Fruit fly (Drosophila melanogaster): ENCODE results near the gene shd.

Gene shd

DNA sequence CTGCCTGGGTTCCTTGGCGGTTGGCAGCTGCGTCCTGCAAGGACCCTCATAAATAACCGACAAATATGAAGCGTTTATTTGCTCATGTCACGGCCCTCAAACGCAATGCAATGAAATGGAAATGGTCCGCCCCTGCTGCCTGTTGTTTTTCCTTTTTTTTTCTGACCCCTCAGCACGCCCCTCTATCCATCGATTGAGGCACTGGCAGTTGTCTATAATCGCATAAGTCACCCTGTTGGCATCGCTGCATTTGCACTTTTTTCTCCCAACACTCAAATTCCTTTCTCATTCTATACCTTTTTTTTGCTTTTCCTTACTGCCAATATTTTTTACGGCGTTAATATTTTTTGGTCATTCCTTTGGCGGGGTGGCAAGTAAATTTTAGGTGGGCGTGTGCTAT is 22.1 kb upstream of the shd start:
- no peak for TF ChIP-seq CG17806 (tag; optimal IDR thresholded peaks at IDR 0.05)
- no peak for TF ChIP-seq gl (tag; optimal IDR thresholded peaks at IDR 0.05)
- TF ChIP-seq fd96Ca (GFP tag; IDR thresholded peaks at IDR 0.05) = no peak
- TF ChIP-seq CG8159 (tag; optimal IDR thresholded peaks at IDR 0.05) = no peak
- TF ChIP-seq D1 (tag; optimal IDR thresholded peaks at IDR 0.05) = no peak
- no peak for TF ChIP-seq CG15710 (tag; optimal IDR thresholded peaks at IDR 0.05)

DNA sequence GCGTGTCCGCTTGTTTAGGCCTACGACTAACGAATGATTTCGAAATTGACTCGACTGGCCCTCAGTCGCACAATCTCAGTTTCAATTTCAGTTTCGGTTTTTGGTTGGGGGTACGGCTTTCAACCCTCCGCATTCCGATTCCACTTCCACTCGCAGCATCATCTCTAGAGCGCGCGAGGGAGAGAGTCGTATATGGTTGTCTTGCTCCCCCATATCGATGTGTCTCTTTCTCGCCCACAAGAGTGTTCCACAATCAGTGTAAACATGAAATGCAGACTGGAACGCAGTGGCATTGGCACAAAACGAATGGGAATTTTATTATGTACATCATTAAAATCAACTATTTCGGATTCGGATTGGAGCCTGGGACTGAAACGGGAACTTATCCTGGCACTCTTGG is 14.8 kb upstream of the shd start, which contains the start of gene HGTX:
Gene HGTX (minus strand): TSS at position 38 of the 400 bp plus-strand sequence.
- no peak for TF ChIP-seq CG9948 (tag; optimal IDR thresholded peaks at IDR 0.05)
- TF ChIP-seq CG4496 (GFP tag; IDR thresholded peaks at IDR 0.05) = no peak
- TF ChIP-seq CG12605 (GFP tag; IDR thresholded peaks at IDR 0.05) = no peak
- no peak for TF ChIP-seq CG34367 (tag; optimal IDR thresholded peaks at IDR 0.05)
- TF ChIP-seq CG8301 (tag; optimal IDR thresholded peaks at IDR 0.05) = no peak
- no peak for TF ChIP-seq Pif1B (GFP tag; optimal IDR thresholded peaks at IDR 0.05)
- TF ChIP-seq gl (tag; optimal IDR thresholded peaks at IDR 0.05) = no peak
- TF ChIP-seq CG32121 (GFP tag; IDR thresholded peaks at IDR 0.05) = no peak
- TF ChIP-seq CG13204 (GFP tag; optimal IDR thresholded peaks at IDR 0.05) = no peak
- no peak for TF ChIP-seq D1 (tag; optimal IDR thresholded peaks at IDR 0.05)
- no peak for TF ChIP-seq Ets98B (GFP tag; IDR thresholded peaks at IDR 0.05)
- no peak for TF ChIP-seq CG17806 (tag; optimal IDR thresholded peaks at IDR 0.05)
- no peak for TF ChIP-seq Pif1A (GFP tag; optimal IDR thresholded peaks at IDR 0.05)
- no peak for TF ChIP-seq fd96Ca (GFP tag; IDR thresholded peaks at IDR 0.05)
- TF ChIP-seq Snoo (tag; optimal IDR thresholded peaks at IDR 0.05) = no peak

DNA sequence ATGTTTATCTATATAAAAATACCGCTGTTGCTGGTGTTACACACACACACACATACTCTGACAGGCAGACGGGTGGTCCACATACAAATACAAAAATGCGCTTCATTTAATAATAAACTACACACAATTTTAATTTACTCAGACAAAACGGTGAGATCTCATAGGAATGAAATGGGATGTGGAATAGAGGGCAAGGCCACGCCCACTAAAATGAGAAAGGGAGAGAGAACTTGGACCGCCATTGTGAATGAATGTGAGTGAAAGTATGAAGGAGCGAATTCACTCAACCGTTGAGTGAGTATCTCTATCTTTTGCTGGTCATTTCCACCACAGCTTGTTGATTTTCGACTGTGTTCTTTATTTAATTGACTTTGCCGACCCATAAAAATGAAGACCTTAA is 13.7 kb upstream of the shd start:
- no peak for TF ChIP-seq CG34367 (tag; optimal IDR thresholded peaks at IDR 0.05)
- TF ChIP-seq D1 (tag; optimal IDR thresholded peaks at IDR 0.05) = no peak
- no peak for TF ChIP-seq CG9948 (tag; optimal IDR thresholded peaks at IDR 0.05)
- no peak for TF ChIP-seq fd96Ca (GFP tag; IDR thresholded peaks at IDR 0.05)
- TF ChIP-seq Snoo (tag; optimal IDR thresholded peaks at IDR 0.05) = no peak
- TF ChIP-seq CG14655 (GFP tag; optimal IDR thresholded peaks at IDR 0.05) = no peak
- no peak for TF ChIP-seq Ets98B (GFP tag; IDR thresholded peaks at IDR 0.05)
- no peak for TF ChIP-seq Pif1A (GFP tag; optimal IDR thresholded peaks at IDR 0.05)
- TF ChIP-seq rn (GFP tag; IDR thresholded peaks at IDR 0.05) = no peak
- no peak for TF ChIP-seq CG8301 (tag; optimal IDR thresholded peaks at IDR 0.05)
- no peak for TF ChIP-seq CG8159 (tag; optimal IDR thresholded peaks at IDR 0.05)

DNA sequence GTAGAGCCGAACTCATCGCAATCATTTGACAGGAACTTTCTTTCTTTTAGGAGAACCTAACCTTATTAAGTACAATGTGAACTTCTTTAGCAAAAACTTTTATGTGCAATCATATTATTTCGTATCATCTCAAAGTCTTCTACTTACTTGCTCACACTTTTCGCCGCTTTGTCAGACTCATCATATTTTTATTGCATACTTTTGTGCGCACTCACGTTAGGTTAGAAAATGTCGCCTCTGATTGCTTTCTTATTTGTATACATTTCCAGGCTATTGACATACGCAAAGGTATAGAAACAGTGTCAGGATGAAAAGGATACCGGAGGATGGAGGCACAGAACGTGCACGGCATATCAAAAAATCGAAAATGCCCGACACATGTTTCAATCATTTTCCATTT is 11.1 kb upstream of the shd start:
- peak; percentile 27 for TF ChIP-seq D1 (tag; optimal IDR thresholded peaks at IDR 0.05)
- no peak for TF ChIP-seq Ets98B (GFP tag; IDR thresholded peaks at IDR 0.05)
- no peak for TF ChIP-seq CG8159 (tag; optimal IDR thresholded peaks at IDR 0.05)

DNA sequence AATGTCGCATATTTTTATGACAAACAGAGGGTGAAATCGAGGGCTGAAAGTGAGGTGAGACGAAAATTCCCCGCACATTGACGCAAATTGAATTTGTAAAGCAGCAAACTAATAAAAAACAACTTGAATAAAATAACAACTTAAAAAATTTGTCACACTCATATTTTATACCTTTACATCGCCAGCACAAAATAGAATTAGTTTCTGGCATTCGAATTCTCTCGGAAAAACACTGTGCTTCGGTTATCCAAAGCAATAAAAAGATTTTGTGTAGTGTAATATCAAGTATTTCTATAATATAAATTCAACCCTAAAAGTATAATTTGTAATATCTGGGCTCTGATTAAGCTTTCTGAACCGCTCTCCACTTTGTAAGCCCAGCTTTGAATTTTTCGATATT is 9.0 kb upstream of the shd start:
- TF ChIP-seq D1 (tag; optimal IDR thresholded peaks at IDR 0.05) (no peak), CG8301 (tag; optimal IDR thresholded peaks at IDR 0.05) (no peak), Pif1B (GFP tag; optimal IDR thresholded peaks at IDR 0.05) (no peak), CG4496 (GFP tag; IDR thresholded peaks at IDR 0.05) (no peak), CG13204 (GFP tag; optimal IDR thresholded peaks at IDR 0.05) (no peak), CG12605 (GFP tag; IDR thresholded peaks at IDR 0.05) (no peak), Ets98B (GFP tag; IDR thresholded peaks at IDR 0.05) (no peak), Snoo (tag; optimal IDR thresholded peaks at IDR 0.05) (no peak), CG8159 (tag; optimal IDR thresholded peaks at IDR 0.05) (no peak)

DNA sequence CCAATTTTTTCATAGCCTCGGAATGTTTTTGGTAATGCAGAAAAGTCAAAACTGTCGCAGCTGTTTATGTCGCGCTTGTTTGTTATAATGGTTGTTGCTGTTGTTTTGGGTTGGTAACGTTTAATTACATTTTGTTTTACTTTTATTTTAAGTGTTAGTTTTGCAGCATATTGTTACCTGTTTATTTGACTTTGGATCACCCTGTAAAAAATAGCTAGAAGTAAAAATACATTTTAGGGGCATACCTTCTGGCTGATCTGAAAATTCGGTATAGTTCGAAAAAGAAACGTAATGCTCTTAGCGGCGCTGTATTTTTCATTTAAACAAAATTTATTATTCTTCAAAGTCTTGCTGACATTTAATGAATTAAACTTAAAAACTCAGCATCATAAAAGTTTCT is 6.6 kb upstream of the shd start:
- TF ChIP-seq D1 (tag; optimal IDR thresholded peaks at IDR 0.05) = peak; percentile 47
- TF ChIP-seq gl (tag; optimal IDR thresholded peaks at IDR 0.05) = no peak

DNA sequence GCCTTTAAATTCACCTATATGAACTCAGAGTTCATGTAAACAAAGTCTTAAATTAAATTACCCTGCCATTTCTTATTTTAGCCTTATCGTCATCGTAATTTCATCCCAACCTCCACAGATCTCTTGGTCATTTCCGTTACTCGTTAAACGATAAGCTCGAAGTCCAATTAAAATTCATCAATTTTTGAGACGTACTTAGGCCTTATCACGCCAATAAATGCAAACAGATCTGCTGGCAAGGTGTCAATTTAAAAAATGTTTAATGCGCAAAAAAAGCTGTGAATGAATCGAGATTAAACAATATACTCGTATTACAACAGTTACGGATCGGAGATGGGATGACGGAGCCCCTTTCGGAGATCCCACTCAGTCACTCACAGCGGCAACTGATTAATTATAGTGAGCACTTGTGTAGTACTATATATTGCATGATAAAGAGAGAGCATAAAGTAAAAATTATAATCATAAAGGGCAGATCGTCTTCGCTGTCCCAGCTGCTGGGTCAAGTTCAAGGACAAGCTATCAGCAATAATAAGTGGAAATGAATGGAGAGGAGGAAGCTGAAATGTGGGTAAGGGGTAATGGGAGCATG is 5.0 kb upstream of the shd start:
- TF ChIP-seq EcR (GFP tag; optimal IDR thresholded peaks at IDR 0.05) (peak; percentile 68), CG10348 (GFP tag; IDR thresholded peaks at IDR 0.05) (no peak)

DNA sequence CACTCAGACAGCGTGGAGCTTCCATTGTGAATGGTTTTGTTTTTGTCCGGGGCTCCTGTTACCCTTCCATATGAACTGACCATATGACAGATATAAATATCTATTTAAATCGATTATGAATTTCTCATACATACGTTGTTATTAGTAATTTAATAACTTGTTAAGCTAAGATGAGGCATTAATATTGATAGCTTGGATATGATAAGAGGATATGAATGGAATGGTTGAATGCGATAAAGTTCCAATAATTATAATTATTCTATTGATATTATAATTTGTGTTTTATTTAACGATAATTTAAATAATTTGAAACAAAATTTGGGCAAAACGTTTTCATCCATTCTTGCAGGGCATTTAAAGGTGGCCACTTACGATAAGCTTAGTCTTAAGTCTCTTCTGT is 3.8 kb upstream of the shd start:
- TF ChIP-seq CG12605 (GFP tag; IDR thresholded peaks at IDR 0.05) (no peak), CG32121 (GFP tag; IDR thresholded peaks at IDR 0.05) (no peak), CG15710 (tag; optimal IDR thresholded peaks at IDR 0.05) (peak; percentile 76), Ets98B (GFP tag; IDR thresholded peaks at IDR 0.05) (no peak), CG9948 (tag; optimal IDR thresholded peaks at IDR 0.05) (peak; percentile 77), EcR (GFP tag; optimal IDR thresholded peaks at IDR 0.05) (no peak), fd96Ca (GFP tag; IDR thresholded peaks at IDR 0.05) (no peak), D1 (tag; optimal IDR thresholded peaks at IDR 0.05) (peak; percentile 22), CG8301 (tag; optimal IDR thresholded peaks at IDR 0.05) (peak; percentile 24), CG4496 (GFP tag; IDR thresholded peaks at IDR 0.05) (0 out of 3 replicates have a peak, but pooled peaks have one; percentile 4), rn (GFP tag; IDR thresholded peaks at IDR 0.05) (no peak), CG14655 (GFP tag; optimal IDR thresholded peaks at IDR 0.05) (peak; percentile 59), CG10348 (GFP tag; IDR thresholded peaks at IDR 0.05) (no peak), Pif1A (GFP tag; optimal IDR thresholded peaks at IDR 0.05) (peak; percentile 18), CG8159 (tag; optimal IDR thresholded peaks at IDR 0.05) (peak; percentile 88), CG13204 (GFP tag; optimal IDR thresholded peaks at IDR 0.05) (no peak), CG34367 (tag; optimal IDR thresholded peaks at IDR 0.05) (peak; percentile 73), Pif1B (GFP tag; optimal IDR thresholded peaks at IDR 0.05) (peak; percentile 22), Snoo (tag; optimal IDR thresholded peaks at IDR 0.05) (peak; percentile 35), CG17806 (tag; optimal IDR thresholded peaks at IDR 0.05) (peak; percentile 79), gl (tag; optimal IDR thresholded peaks at IDR 0.05) (no peak)
